Worm (Caenorhabditis elegans) whole organism, L1 larva: ENCODE data around the gene F40G9.17.
A peak's percentile ranks its signal among the peaks of the same experiment; 100 is the strongest.

Experiments used
- C04F5.9 ChIP-seq: sonication (generic microtip); optimal IDR thresholded peaks from 2 replicates; lab custom pipeline; 2016; ENCODE audit warnings: missing genetic modification characterization, missing compliant biosample characterization
- C34B4.2 ChIP-seq: sonication (generic microtip); optimal IDR thresholded peaks from 2 replicates; lab custom pipeline; 2017; ENCODE audit warnings: mild to moderate bottlenecking, missing genetic modification characterization, missing compliant biosample characterization
- aha-1 ChIP-seq: fragments of 150-350 bp; optimal IDR thresholded peaks from 2 replicates; lab custom pipeline; 2014; ENCODE audit warnings: missing biosample characterization, missing genetic modification characterization
- alr-1 ChIP-seq: fragments of 200-800 bp; sonication (Bioruptor generic); optimal IDR thresholded peaks from 2 replicates; lab custom pipeline; 2018; ENCODE audit warnings: borderline replicate concordance, mild to moderate bottlenecking, missing genetic modification characterization, missing compliant biosample characterization
- aly-2 ChIP-seq: fragments of 150-350 bp; optimal IDR thresholded peaks from 2 replicates; lab custom pipeline; 2014; ENCODE audit warnings: missing biosample characterization, missing genetic modification characterization
- ama-1 ChIP-seq: fragments of 150-350 bp; optimal IDR thresholded peaks from 2 replicates; lab custom pipeline; 2014
- ceh-90 ChIP-seq: sonication (generic microtip); optimal IDR thresholded peaks from 2 replicates; lab custom pipeline; 2016; ENCODE audit warnings: missing genetic modification characterization, missing compliant biosample characterization
- ces-1 ChIP-seq: fragments of 150-350 bp; optimal IDR thresholded peaks from 2 replicates; lab custom pipeline; 2014; ENCODE audit warnings: missing biosample characterization, missing genetic modification reagents, missing genetic modification characterization
- dpl-1 ChIP-seq, 3 experiments: fragments of 150-350 bp in 2 of 3; sonication (generic microtip) in 1 of 3; optimal IDR thresholded peaks; 2 replicates each; lab custom pipeline; 2014 to 2017; ENCODE audit warnings: missing biosample characterization in 3 of 3, missing genetic modification characterization in 3 of 3, missing genetic modification reagents in 3 of 3
- efl-3 ChIP-seq: fragments of 200-800 bp; sonication (Bioruptor generic); optimal IDR thresholded peaks from 2 replicates; lab custom pipeline; 2018; ENCODE audit warnings: mild to moderate bottlenecking, missing genetic modification characterization, missing compliant biosample characterization
- egl-13 ChIP-seq: sonication (generic microtip); optimal IDR thresholded peaks from 2 replicates; lab custom pipeline; 2016; ENCODE audit warnings: missing genotype, missing genetic modification reagents, missing genetic modification characterization, missing compliant biosample characterization
- egl-27 ChIP-seq, 2 experiments: fragments of 150-350 bp in 1 of 2; sonication (generic microtip); optimal IDR thresholded peaks; 3 replicates each; lab custom pipeline; 2017 to 2018; ENCODE audit warnings: missing biosample characterization in 2 of 2, missing genetic modification characterization in 2 of 2, missing genetic modification reagents in 2 of 2
- elt-2 ChIP-seq: sonication (generic microtip); optimal IDR thresholded peaks from 2 replicates; lab custom pipeline; 2016; ENCODE audit warnings: missing genetic modification characterization, mild to moderate bottlenecking, inconsistent platforms, missing compliant biosample characterization, missing genetic modification reagents
- elt-3 ChIP-seq, 6 experiments: fragments of 150-350 bp in 1 of 6; sonication (generic microtip); optimal IDR thresholded peaks; 2 replicates each; lab custom pipeline; 2017 to 2018; ENCODE audit warnings: missing biosample characterization in 6 of 6, missing genetic modification characterization in 6 of 6, inconsistent platforms in 1 of 6
- fkh-4 ChIP-seq: sonication (generic microtip); optimal IDR thresholded peaks from 2 replicates; lab custom pipeline; 2016; ENCODE audit warnings: missing compliant biosample characterization, missing genetic modification characterization, borderline replicate concordance
- grh-1 ChIP-seq: fragments of 200-800 bp; sonication (Bioruptor generic); IDR thresholded peaks from 2 replicates; pipeline ENCODE4 v1.3.6; 2022; ENCODE audit warnings: missing genetic modification reagents, missing genetic modification characterization, missing compliant biosample characterization
- lin-13 ChIP-seq: fragments of 150-350 bp; optimal IDR thresholded peaks from 2 replicates; lab custom pipeline; 2014; ENCODE audit warnings: missing biosample characterization, missing genetic modification reagents, missing genetic modification characterization
- lin-14 ChIP-seq: fragments of 200-800 bp; sonication (Bioruptor generic); optimal IDR thresholded peaks from 2 replicates; lab custom pipeline; 2018; ENCODE audit warnings: mild to moderate bottlenecking, missing genetic modification characterization, moderate library complexity, missing compliant biosample characterization
- lin-15B ChIP-seq: fragments of 150-350 bp; sonication (generic microtip); optimal IDR thresholded peaks from 3 replicates; lab custom pipeline; 2014; ENCODE audit warnings: missing biosample characterization, missing genetic modification characterization
- lin-39 ChIP-seq: fragments of 150-350 bp; optimal IDR thresholded peaks from 2 replicates; lab custom pipeline; 2014; ENCODE audit warnings: missing biosample characterization, missing genetic modification reagents, missing genetic modification characterization
- mep-1 ChIP-seq: fragments of 150-350 bp; optimal IDR thresholded peaks from 2 replicates; lab custom pipeline; 2014; ENCODE audit warnings: missing biosample characterization, missing genetic modification characterization
- nhr-20 ChIP-seq: sonication (generic microtip); optimal IDR thresholded peaks from 2 replicates; lab custom pipeline; 2016; ENCODE audit warnings: mild to moderate bottlenecking, missing genetic modification characterization, missing compliant biosample characterization
- nhr-237 ChIP-seq: fragments of 150-350 bp; optimal IDR thresholded peaks from 2 replicates; lab custom pipeline; 2014; ENCODE audit warnings: missing biosample characterization, missing genetic modification characterization
- nhr-28 ChIP-seq: fragments of 150-350 bp; optimal IDR thresholded peaks from 2 replicates; lab custom pipeline; 2014; ENCODE audit warnings: missing biosample characterization, missing genetic modification characterization
- nhr-47 ChIP-seq: sonication (generic microtip); optimal IDR thresholded peaks from 2 replicates; lab custom pipeline; 2016; ENCODE audit warnings: mild to moderate bottlenecking, missing genetic modification characterization, moderate library complexity, missing compliant biosample characterization
- nhr-76 ChIP-seq: sonication (generic microtip); optimal IDR thresholded peaks from 2 replicates; lab custom pipeline; 2017; ENCODE audit warnings: missing biosample characterization, missing genetic modification characterization
- nhr-90 ChIP-seq: sonication (generic microtip); optimal IDR thresholded peaks from 2 replicates; lab custom pipeline; 2016; ENCODE audit warnings: mild to moderate bottlenecking, missing genetic modification characterization, missing compliant biosample characterization; ENCODE audit not compliant: poor library complexity
- pqm-1 ChIP-seq: sonication (generic microtip); optimal IDR thresholded peaks from 3 replicates; lab custom pipeline; 2017; ENCODE audit warnings: missing biosample characterization, missing genetic modification characterization
- sptf-1 ChIP-seq: fragments of 150-350 bp; optimal IDR thresholded peaks from 2 replicates; lab custom pipeline; 2014; ENCODE audit warnings: missing biosample characterization, missing genetic modification characterization
- unc-30 ChIP-seq: sonication (generic microtip); optimal IDR thresholded peaks from 2 replicates; lab custom pipeline; 2017; ENCODE audit warnings: missing biosample characterization, missing genetic modification characterization
- unc-62 ChIP-seq: fragments of 150-350 bp; optimal IDR thresholded peaks from 2 replicates; lab custom pipeline; 2014; ENCODE audit warnings: missing biosample characterization, missing genetic modification reagents, missing genetic modification characterization
- unc-98 ChIP-seq: fragments of 200-800 bp; sonication (Bioruptor generic); IDR thresholded peaks from 2 replicates; pipeline ENCODE4 v1.3.6; 2022; ENCODE audit warnings: missing genetic modification characterization, missing compliant biosample characterization

Gene F40G9.17

ce11 chrIII:220368-220767 is 26.1 kb downstream of the F40G9.17 start (continued):
- TF ChIP-seq elt-2 (tag; lab: Kevin White, UChicago) (no peak), fkh-4 (no peak), egl-13 (tag; lab: Kevin White, UChicago) (no peak), dpl-1 (GFP tag; optimal IDR thresholded peaks at IDR 0.05; lab: Kevin White, UChicago) (no peak), C04F5.9 (tag; lab: Kevin White, UChicago) (no peak)
- TF ChIP-seq, all 84 proteins: peak for 4

ce11 chrIII:222508-222907 is 28.2 kb downstream of the F40G9.17 start:
- TF ChIP-seq unc-62 = no peak
- no peak for TF ChIP-seq aly-2 (tag; lab: Kevin White, UChicago)
- TF ChIP-seq mep-1 (tag; lab: Kevin White, UChicago) = no peak
- TF ChIP-seq C04F5.9 (tag; lab: Kevin White, UChicago) = no peak
- TF ChIP-seq efl-3 (GFP tag; lab: Kevin White, UChicago) = no peak
- no peak for TF ChIP-seq C34B4.2 (tag; lab: Kevin White, UChicago)
- TF ChIP-seq nhr-76 (tag; lab: Kevin White, UChicago) = no peak
- no peak for TF ChIP-seq nhr-237
- TF ChIP-seq nhr-20 (tag; lab: Kevin White, UChicago) = no peak
- TF ChIP-seq fkh-4 = no peak
- TF ChIP-seq nhr-28 (tag; lab: Kevin White, UChicago) = no peak
- no peak for TF ChIP-seq lin-15B (tag; lab: Kevin White, UChicago)
- no peak for TF ChIP-seq ama-1
- no peak for TF ChIP-seq pqm-1 (tag; lab: Kevin White, UChicago)

- TF ChIP-seq egl-27 (tag; optimal IDR thresholded peaks at IDR 0.05; lab: Kevin White, UChicago) (no peak), elt-3 (tag; optimal IDR thresholded peaks at IDR 0.05; lab: Kevin White, UChicago) (no peak), unc-98 (GFP tag; lab: Robert Waterston, UW) (no peak), lin-39 (tag; lab: Kevin White, UChicago) (no peak), sptf-1 (tag; lab: Kevin White, UChicago) (no peak), alr-1 (tag; lab: Kevin White, UChicago) (no peak), nhr-90 (tag; lab: Kevin White, UChicago) (no peak), ceh-90 (tag; lab: Kevin White, UChicago) (no peak), unc-30 (no peak), nhr-76 (tag; lab: Kevin White, UChicago) (no peak), nhr-28 (tag; lab: Kevin White, UChicago) (no peak), ces-1 (GFP tag; lab: Kevin White, UChicago) (no peak), aha-1 (tag; lab: Kevin White, UChicago) (no peak), nhr-47 (tag; lab: Kevin White, UChicago) (no peak), lin-13 (GFP tag; lab: Kevin White, UChicago) (no peak)
Observed at ce11 chrIII:227033-227432, 32.8 kb downstream of the F40G9.17 start.

ce11 chrIII:230129-230528 is 35.9 kb downstream of the F40G9.17 start, which contains the start of gene hpo-38:
TSS of gene hpo-38 (plus strand) at chrIII:230429.
- TF ChIP-seq nhr-90 (tag; lab: Kevin White, UChicago) (no peak), sptf-1 (tag; lab: Kevin White, UChicago) (no peak), nhr-47 (tag; lab: Kevin White, UChicago) (no peak), lin-14 (no peak), nhr-20 (tag; lab: Kevin White, UChicago) (no peak), lin-13 (GFP tag; lab: Kevin White, UChicago) (no peak)

- TF ChIP-seq grh-1 = 0 out of 2 replicates have a peak, but pooled peaks have one; percentile 16
- TF ChIP-seq, all 84 proteins: peak for 1; not testable (repeated sequence) for 83
Observed at ce11 chrIII:232918-233317, 38.7 kb downstream of the F40G9.17 start.
